Worm (Caenorhabditis elegans): ENCODE data around the gene sri-2.

Gene sri-2

DNA sequence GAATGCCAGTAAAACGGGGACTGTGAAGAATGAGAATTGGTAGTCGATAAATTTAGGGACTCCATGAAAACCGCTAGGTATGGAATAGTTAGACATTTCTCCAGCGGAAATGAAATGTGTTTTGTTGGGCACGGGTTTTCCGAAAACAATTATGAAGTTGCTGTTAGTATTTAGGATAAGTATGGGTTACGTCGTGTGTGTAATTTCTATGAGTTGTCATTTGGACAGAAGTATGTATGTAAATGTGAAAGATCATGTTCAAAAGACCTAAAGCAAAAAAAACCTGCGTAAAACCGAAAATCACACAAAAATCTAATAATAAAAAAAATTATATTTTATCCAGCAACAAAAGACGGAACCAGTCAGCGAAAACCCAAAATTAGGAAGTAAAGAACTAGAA, 7.5 kb upstream of the sri-2 start, which contains the start of gene sru-23:
Gene sru-23 (minus strand): TSS at position 101 of the 400 bp plus-strand sequence.
- no peak for TF ChIP-seq pqm-1 (tag; optimal IDR thresholded peaks at IDR 0.05)
- no peak for TF ChIP-seq nhr-25 (tag; optimal IDR thresholded peaks at IDR 0.05)
- TF ChIP-seq lin-39 (tag; optimal IDR thresholded peaks at IDR 0.05), result no peak
- TF ChIP-seq nhr-76 (tag; optimal IDR thresholded peaks at IDR 0.05), result no peak

DNA sequence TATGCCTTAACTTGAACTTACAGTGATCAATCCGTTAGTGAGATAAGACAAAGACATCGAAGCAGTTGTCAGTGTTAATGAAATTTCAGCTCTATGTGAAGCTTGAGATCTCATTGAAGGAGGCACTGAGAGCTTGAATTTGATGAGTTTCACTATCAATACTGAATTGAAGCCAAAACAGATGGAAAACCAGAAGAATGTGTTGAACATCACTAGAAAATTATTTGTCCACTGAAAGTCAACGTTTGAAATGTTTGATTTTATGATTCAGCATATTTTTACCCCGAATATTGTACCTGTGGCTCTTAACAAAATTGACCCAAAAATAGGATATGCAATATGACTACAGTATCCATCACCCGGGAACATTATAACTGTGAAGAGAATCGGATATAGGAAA, 5.8 kb upstream of the sri-2 start:
- TF ChIP-seq hmg-11 (tag; optimal IDR thresholded peaks at IDR 0.05) (no peak), nhr-77 (tag; optimal IDR thresholded peaks at IDR 0.05) (no peak), elt-3 (tag; optimal IDR thresholded peaks at IDR 0.05) (no peak), elt-1 (tag; optimal IDR thresholded peaks at IDR 0.05) (no peak), nhr-23 (tag; optimal IDR thresholded peaks at IDR 0.05) (no peak), nfya-1 (tag; optimal IDR thresholded peaks at IDR 0.05; ENCODE audit: insufficient read depth) (no peak), snpc-4 (tag; optimal IDR thresholded peaks at IDR 0.05) (no peak), ztf-4 (tag; optimal IDR thresholded peaks at IDR 0.05) (no peak), elt-2 (tag; optimal IDR thresholded peaks at IDR 0.05) (no peak), nhr-11 (tag; optimal IDR thresholded peaks at IDR 0.05) (no peak), nhr-67 (tag; optimal IDR thresholded peaks at IDR 0.05) (no peak), eor-1 (tag; optimal IDR thresholded peaks at IDR 0.05) (no peak), fkh-2 (tag; optimal IDR thresholded peaks at IDR 0.05) (no peak), lsy-12 (tag; optimal IDR thresholded peaks at IDR 0.05) (no peak)

DNA sequence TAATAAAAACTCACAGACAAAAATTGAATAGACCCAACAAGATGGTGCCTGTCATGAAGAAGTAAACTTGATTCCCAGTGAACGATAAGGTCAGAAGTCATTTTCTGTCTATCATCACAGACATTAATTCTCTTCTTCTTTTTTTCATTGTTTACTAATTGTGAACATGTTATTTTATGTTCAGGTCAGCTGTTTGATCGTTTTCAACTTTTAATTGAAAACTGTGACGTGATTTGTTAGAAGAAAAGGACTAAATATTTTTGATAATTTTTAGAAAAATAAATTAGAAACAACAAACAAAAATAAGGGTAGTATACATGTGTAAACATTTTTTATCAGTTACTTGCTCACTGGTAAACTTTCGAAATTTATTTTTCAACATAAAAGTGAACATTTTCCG, 4.6 kb upstream of the sri-2 start, which contains the start of gene F36G9.7:
Gene F36G9.7 (minus strand): TSS at position 101 of the 400 bp plus-strand sequence.
- TF ChIP-seq jun-1 (tag; optimal IDR thresholded peaks at IDR 0.05), result no peak
- no peak for TF ChIP-seq egl-5 (tag; optimal IDR thresholded peaks at IDR 0.05)
- TF ChIP-seq elt-1 (tag; optimal IDR thresholded peaks at IDR 0.05), result no peak

DNA sequence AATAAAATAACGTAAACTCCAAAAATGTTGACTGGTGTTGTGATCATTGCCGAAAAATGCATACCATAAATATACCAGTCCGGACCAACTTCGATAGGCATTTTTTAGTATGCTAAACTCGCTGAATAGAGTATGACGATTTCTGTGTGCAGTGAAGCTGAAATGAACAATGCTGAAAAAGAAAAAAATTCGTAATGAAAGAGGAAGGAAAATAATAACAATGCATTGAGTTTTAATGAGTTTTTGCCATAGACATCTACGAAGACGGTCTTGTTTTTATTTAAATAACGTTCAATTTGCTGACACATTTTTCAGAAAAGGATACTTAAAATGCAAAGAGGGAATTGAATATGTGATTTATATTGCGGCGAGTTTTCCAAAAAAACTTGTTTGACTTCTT, 2.5 kb upstream of the sri-2 start, which contains the start of gene sri-1:
Gene sri-1 (minus strand): TSS at position 101 of the 400 bp plus-strand sequence.
- TF ChIP-seq pha-4 (tag; optimal IDR thresholded peaks at IDR 0.05), result no peak
- no peak for TF ChIP-seq sea-2 (GFP tag; optimal IDR thresholded peaks at IDR 0.05)
- no peak for TF ChIP-seq zag-1 (tag; optimal IDR thresholded peaks at IDR 0.05)
- no peak for TF ChIP-seq fkh-10 (GFP tag; optimal IDR thresholded peaks at IDR 0.05)

DNA sequence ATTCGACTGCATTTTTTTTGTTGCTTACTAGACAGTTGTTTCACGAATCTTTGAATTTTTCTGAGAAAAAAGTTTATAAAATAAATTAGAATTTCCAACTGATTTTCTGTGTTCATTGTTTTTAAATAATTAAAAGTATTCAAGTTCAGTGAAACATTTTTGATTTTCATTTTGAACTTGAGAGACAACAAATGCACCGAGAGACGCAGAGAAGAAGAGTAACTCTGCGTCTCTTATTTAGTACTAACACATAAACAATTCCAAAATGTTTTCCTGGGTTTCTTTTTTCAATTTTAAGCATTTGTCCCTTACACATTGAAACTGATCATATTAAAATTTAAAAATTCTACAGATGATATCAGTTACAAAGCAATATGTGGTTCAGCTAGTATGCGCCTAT, 5.6 kb downstream of the sri-2 start:
- TF ChIP-seq tbx-2 (tag; optimal IDR thresholded peaks at IDR 0.05), result no peak
- no peak for TF ChIP-seq hmg-11 (tag; optimal IDR thresholded peaks at IDR 0.05)
- TF ChIP-seq nhr-11 (tag; optimal IDR thresholded peaks at IDR 0.05), result no peak
- no peak for TF ChIP-seq lin-39 (tag; optimal IDR thresholded peaks at IDR 0.05)
- no peak for TF ChIP-seq pha-4 (tag; optimal IDR thresholded peaks at IDR 0.05)
- no peak for TF ChIP-seq nhr-76 (tag; optimal IDR thresholded peaks at IDR 0.05)
- no peak for TF ChIP-seq elt-3 (tag; optimal IDR thresholded peaks at IDR 0.05)
- no peak for TF ChIP-seq snpc-4 (tag; optimal IDR thresholded peaks at IDR 0.05)
- no peak for TF ChIP-seq mdl-1 (tag; optimal IDR thresholded peaks at IDR 0.05)
- no peak for TF ChIP-seq sea-2 (GFP tag; optimal IDR thresholded peaks at IDR 0.05)
- no peak for TF ChIP-seq aly-2 (tag; optimal IDR thresholded peaks at IDR 0.05)
- no peak for TF ChIP-seq nhr-43 (tag; optimal IDR thresholded peaks at IDR 0.05; ENCODE audit: poor library complexity, severe bottlenecking)
- no peak for TF ChIP-seq fos-1 (tag; optimal IDR thresholded peaks at IDR 0.05)
- no peak for TF ChIP-seq daf-12 (tag; optimal IDR thresholded peaks at IDR 0.05)
- TF ChIP-seq R02D3.7 (tag; optimal IDR thresholded peaks at IDR 0.05), result no peak
- no peak for TF ChIP-seq mml-1 (tag; optimal IDR thresholded peaks at IDR 0.05)
- TF ChIP-seq jun-1 (tag; optimal IDR thresholded peaks at IDR 0.05), result no peak

DNA sequence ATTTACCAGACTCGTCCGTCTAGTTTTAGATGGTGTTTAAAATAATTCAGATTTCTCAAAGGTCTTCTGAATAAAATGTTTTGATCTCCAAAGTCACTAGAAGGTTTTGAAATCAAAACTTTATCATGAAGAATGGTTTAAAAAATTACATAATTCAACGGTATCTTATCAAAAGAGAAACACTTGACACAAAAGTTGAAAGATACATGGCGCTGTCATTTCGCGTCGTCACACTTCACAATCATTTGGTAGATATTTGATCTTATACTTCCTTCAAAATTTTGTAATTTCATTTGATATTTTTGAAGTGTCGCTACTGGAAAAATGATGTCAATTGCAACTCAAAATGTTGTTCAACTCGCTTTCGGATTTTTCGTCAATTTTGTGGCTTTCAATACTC, 7.9 kb downstream of the sri-2 start, which contains the start of gene F36G9.3:
Gene F36G9.3 (plus strand): TSS at position 301 of the 400 bp plus-strand sequence.
- no peak for TF ChIP-seq elt-1 (tag; optimal IDR thresholded peaks at IDR 0.05)
- no peak for TF ChIP-seq ceh-16 (tag; optimal IDR thresholded peaks at IDR 0.05)
- TF ChIP-seq eor-1 (tag; optimal IDR thresholded peaks at IDR 0.05), result no peak
- TF ChIP-seq elt-2 (tag; optimal IDR thresholded peaks at IDR 0.05), result no peak
- no peak for TF ChIP-seq fos-1 (tag; optimal IDR thresholded peaks at IDR 0.05)
- TF ChIP-seq hmg-11 (tag; optimal IDR thresholded peaks at IDR 0.05), result no peak
- no peak for TF ChIP-seq nhr-67 (tag; optimal IDR thresholded peaks at IDR 0.05)
- TF ChIP-seq skn-1 (tag; optimal IDR thresholded peaks at IDR 0.05), result no peak
- TF ChIP-seq snpc-4 (tag; optimal IDR thresholded peaks at IDR 0.05), result no peak
- TF ChIP-seq lsy-12 (tag; optimal IDR thresholded peaks at IDR 0.05), result no peak
- no peak for TF ChIP-seq fkh-2 (tag; optimal IDR thresholded peaks at IDR 0.05)
- TF ChIP-seq ztf-11 (tag; optimal IDR thresholded peaks at IDR 0.05), result no peak
- no peak for TF ChIP-seq nhr-237 (tag; optimal IDR thresholded peaks at IDR 0.05)
- TF ChIP-seq nhr-12 (tag; optimal IDR thresholded peaks at IDR 0.05), result no peak
- no peak for TF ChIP-seq ZK546.5 (tag; optimal IDR thresholded peaks at IDR 0.05)
- TF ChIP-seq nhr-28 (tag; optimal IDR thresholded peaks at IDR 0.05), result no peak
- no peak for TF ChIP-seq nhr-25 (tag; optimal IDR thresholded peaks at IDR 0.05)

All from whole organism, L3 larva.